Worm (Caenorhabditis elegans) whole organism, young adult: ENCODE results near the gene K07E12.2.

Experiments used
- B0019.2 ChIP-seq: fragments of 200-800 bp; sonication (Bioruptor generic); conservative IDR thresholded peaks from 2 replicates; pipeline ENCODE4 v1.3.6; 2022; ENCODE audit warnings: missing genetic modification reagents, missing genetic modification characterization, missing compliant biosample characterization
- B0035.1 ChIP-seq: sonication (generic microtip); optimal IDR thresholded peaks from 2 replicates; lab custom pipeline; 2016; ENCODE audit warnings: missing genetic modification characterization, mild to moderate bottlenecking, missing compliant biosample characterization, missing genotype, missing genetic modification reagents
- B0261.1 ChIP-seq: sonication (generic microtip); optimal IDR thresholded peaks from 2 replicates; lab custom pipeline; 2016; ENCODE audit warnings: mild to moderate bottlenecking, missing genetic modification characterization, moderate library complexity, missing compliant biosample characterization
- F39B2.1 ChIP-seq: fragments of 200-800 bp; sonication (Bioruptor generic); IDR thresholded peaks from 2 replicates; pipeline ENCODE4 v1.3.6; 2022; ENCODE audit warnings: missing genetic modification reagents, missing genetic modification characterization, missing compliant biosample characterization
- F57A8.1 ChIP-seq: fragments of 200-800 bp; sonication (Bioruptor generic); optimal IDR thresholded peaks from 2 replicates; lab custom pipeline; 2018; ENCODE audit warnings: mild to moderate bottlenecking, missing genetic modification characterization, moderate library complexity, missing compliant biosample characterization
- Y53G8AR.9 ChIP-seq: fragments of 200-800 bp; sonication (Bioruptor generic); conservative IDR thresholded peaks from 2 replicates; pipeline ENCODE4 v1.3.6; 2022; ENCODE audit warnings: missing genetic modification reagents, missing genetic modification characterization, missing compliant biosample characterization
- ZK185.1 ChIP-seq: sonication (generic microtip); optimal IDR thresholded peaks from 2 replicates; lab custom pipeline; 2016; ENCODE audit warnings: mild to moderate bottlenecking, missing genetic modification characterization, missing compliant biosample characterization; ENCODE audit not compliant: poor library complexity, severe bottlenecking
- akir-1 ChIP-seq: fragments of 200-800 bp; sonication (Bioruptor generic); optimal IDR thresholded peaks from 2 replicates; lab custom pipeline; 2018; ENCODE audit warnings: mild to moderate bottlenecking, missing genetic modification characterization, moderate library complexity, missing compliant biosample characterization
- attf-3 ChIP-seq: fragments of 200-800 bp; sonication (Bioruptor generic); conservative IDR thresholded peaks from 2 replicates; pipeline ENCODE4 v1.3.6; 2022; ENCODE audit warnings: missing genetic modification reagents, missing genetic modification characterization, missing compliant biosample characterization
- ccch-3 ChIP-seq: fragments of 200-800 bp; sonication (Bioruptor generic); optimal IDR thresholded peaks from 2 replicates; lab custom pipeline; 2018; ENCODE audit warnings: mild to moderate bottlenecking, missing genetic modification characterization, missing compliant biosample characterization
- cebp-1 ChIP-seq, 2 experiments: fragments of 200-800 bp in 1 of 2; sonication (Bioruptor generic) in 1 of 2; sonication (generic microtip) in 1 of 2; IDR thresholded peaks in 1 of 2; optimal IDR thresholded peaks in 1 of 2; 2 replicates each; pipeline versions ENCODE4 v1.3.6 to Lab custom; 2017 to 2022; ENCODE audit warnings: missing compliant biosample characterization in 2 of 2, missing genetic modification characterization in 2 of 2, mild to moderate bottlenecking in 1 of 2, missing genetic modification reagents in 1 of 2, moderate library complexity in 1 of 2
- ceh-91 ChIP-seq: fragments of 200-800 bp; sonication (Bioruptor generic); IDR thresholded peaks from 2 replicates; pipeline ENCODE4 v1.3.6; 2022; ENCODE audit warnings: missing genetic modification reagents, missing genetic modification characterization, missing compliant biosample characterization
- dpff-1 ChIP-seq: sonication (generic microtip); optimal IDR thresholded peaks from 2 replicates; lab custom pipeline; 2017; ENCODE audit warnings: mild to moderate bottlenecking, missing genetic modification characterization, missing compliant biosample characterization
- dpl-1 ChIP-seq: fragments of 150-350 bp; optimal IDR thresholded peaks from 2 replicates; lab custom pipeline; 2014; ENCODE audit warnings: missing biosample characterization, missing genetic modification reagents, missing genetic modification characterization
- egrh-3 ChIP-seq: fragments of 200-800 bp; sonication (Bioruptor generic); IDR thresholded peaks from 2 replicates; pipeline ENCODE4 v1.3.6; 2022; ENCODE audit warnings: missing genetic modification reagents, missing genetic modification characterization, missing compliant biosample characterization
- ets-4 ChIP-seq: fragments of 200-800 bp; sonication (Bioruptor generic); optimal IDR thresholded peaks from 2 replicates; lab custom pipeline; 2018; ENCODE audit warnings: mild to moderate bottlenecking, missing genetic modification characterization, missing compliant biosample characterization
- fkh-3 ChIP-seq: sonication (generic microtip); optimal IDR thresholded peaks from 2 replicates; lab custom pipeline; 2016; ENCODE audit warnings: mild to moderate bottlenecking, missing genetic modification characterization, missing compliant biosample characterization
- hlh-12 ChIP-seq: sonication (generic microtip); optimal IDR thresholded peaks from 2 replicates; lab custom pipeline; 2016; ENCODE audit warnings: missing genetic modification characterization, missing compliant biosample characterization
- hlh-26 ChIP-seq: fragments of 200-800 bp; sonication (Bioruptor generic); conservative IDR thresholded peaks from 2 replicates; pipeline ENCODE4 v1.3.6; 2022; ENCODE audit warnings: missing genetic modification reagents, missing genetic modification characterization, missing compliant biosample characterization
- madf-10 ChIP-seq: sonication (generic microtip); optimal IDR thresholded peaks from 2 replicates; lab custom pipeline; 2016; ENCODE audit warnings: mild to moderate bottlenecking, missing genetic modification characterization, missing compliant biosample characterization
- nhr-179 ChIP-seq: sonication (generic microtip); optimal IDR thresholded peaks from 2 replicates; lab custom pipeline; 2016; ENCODE audit warnings: mild to moderate bottlenecking, missing genetic modification characterization, missing compliant biosample characterization
- nhr-27 ChIP-seq: fragments of 200-800 bp; sonication (Bioruptor generic); optimal IDR thresholded peaks from 2 replicates; lab custom pipeline; 2018; ENCODE audit warnings: mild to moderate bottlenecking, missing genetic modification characterization, moderate library complexity, missing compliant biosample characterization
- rcor-1 ChIP-seq: fragments of 200-800 bp; sonication (Bioruptor generic); IDR thresholded peaks from 2 replicates; pipeline ENCODE4 v1.3.6; 2022; ENCODE audit warnings: missing genetic modification reagents, missing genetic modification characterization, missing compliant biosample characterization
- repo-1 ChIP-seq: sonication (generic microtip); optimal IDR thresholded peaks from 2 replicates; lab custom pipeline; 2017; ENCODE audit warnings: mild to moderate bottlenecking, missing genetic modification characterization, missing compliant biosample characterization
- rpc-1 ChIP-seq, 2 experiments: fragments of 150-350 bp in 1 of 2; sonication (generic microtip) in 1 of 2; optimal IDR thresholded peaks; 2 replicates each; lab custom pipeline; 2014 to 2018; ENCODE audit warnings: missing biosample characterization in 1 of 2, missing genetic modification characterization in 1 of 2, missing genetic modification reagents in 1 of 2, missing genotype in 1 of 2
- somi-1 ChIP-seq: fragments of 200-800 bp; sonication (Bioruptor generic); optimal IDR thresholded peaks from 2 replicates; lab custom pipeline; 2018; ENCODE audit warnings: mild to moderate bottlenecking, missing genetic modification characterization, missing compliant biosample characterization
- sptf-2 ChIP-seq: fragments of 200-800 bp; sonication (Bioruptor generic); optimal IDR thresholded peaks from 2 replicates; lab custom pipeline; 2018; ENCODE audit warnings: mild to moderate bottlenecking, missing genetic modification characterization, missing compliant biosample characterization
- xnd-1 ChIP-seq: sonication (generic microtip); optimal IDR thresholded peaks from 2 replicates; lab custom pipeline; 2016; ENCODE audit warnings: missing genotype, missing genetic modification reagents, missing genetic modification characterization, missing compliant biosample characterization
- zim-3 ChIP-seq: sonication (generic microtip); optimal IDR thresholded peaks from 2 replicates; lab custom pipeline; 2017; ENCODE audit warnings: mild to moderate bottlenecking, missing genetic modification characterization, moderate library complexity, missing compliant biosample characterization
- ztf-18 ChIP-seq: sonication (generic microtip); optimal IDR thresholded peaks from 2 replicates; lab custom pipeline; 2016; ENCODE audit warnings: missing genotype, mild to moderate bottlenecking, missing genetic modification characterization, missing compliant biosample characterization
- ztf-22 ChIP-seq: fragments of 200-800 bp; sonication (Bioruptor generic); optimal IDR thresholded peaks from 2 replicates; lab custom pipeline; 2018; ENCODE audit warnings: mild to moderate bottlenecking, missing genetic modification characterization, moderate library complexity, missing compliant biosample characterization

Gene K07E12.2

ce11 chrIII:6752612-6753011 lies 15.5 kb downstream of the K07E12.2 start:
- TF ChIP-seq attf-3 (GFP tag; lab: Robert Waterston, UW), result no peak
- no peak for TF ChIP-seq dpl-1 (GFP tag; lab: Kevin White, UChicago)
- no peak for TF ChIP-seq ets-4 (GFP tag; lab: Kevin White, UChicago)
- TF ChIP-seq Y53G8AR.9 (GFP tag; lab: Robert Waterston, UW), result no peak
- no peak for TF ChIP-seq xnd-1 (tag; lab: Kevin White, UChicago)
- TF ChIP-seq repo-1 (tag; lab: Kevin White, UChicago), result no peak
- TF ChIP-seq rcor-1 (GFP tag; lab: Robert Waterston, UW), result no peak
- TF ChIP-seq ccch-3 (GFP tag; lab: Kevin White, UChicago), result no peak
- TF ChIP-seq egrh-3 (GFP tag; lab: Robert Waterston, UW), result no peak
- TF ChIP-seq B0261.1 (tag; lab: Kevin White, UChicago), result no peak
- TF ChIP-seq hlh-12 (tag; lab: Kevin White, UChicago), result no peak
- no peak for TF ChIP-seq ceh-91 (GFP tag; lab: Robert Waterston, UW)
- no peak for TF ChIP-seq B0019.2 (GFP tag; lab: Robert Waterston, UW)
- TF ChIP-seq fkh-3 (tag; lab: Kevin White, UChicago), result no peak
- TF ChIP-seq madf-10 (tag; lab: Kevin White, UChicago), result no peak

- TF ChIP-seq sptf-2 (GFP tag; lab: Kevin White, UChicago) (no peak), nhr-179 (tag; lab: Kevin White, UChicago) (no peak), cebp-1 (GFP tag; IDR thresholded peaks at IDR 0.05; lab: Robert Waterston, UW) (no peak), cebp-1 (tag; optimal IDR thresholded peaks at IDR 0.05; lab: Kevin White, UChicago) (no peak), ztf-22 (GFP tag; lab: Kevin White, UChicago) (no peak), B0035.1 (tag; lab: Kevin White, UChicago) (no peak), attf-3 (GFP tag; lab: Robert Waterston, UW) (no peak), zim-3 (no peak), nhr-27 (tag; lab: Kevin White, UChicago) (no peak), somi-1 (GFP tag; lab: Kevin White, UChicago) (no peak), F57A8.1 (no peak), hlh-26 (GFP tag; lab: Robert Waterston, UW) (no peak), akir-1 (GFP tag; lab: Kevin White, UChicago) (no peak), ztf-18 (tag; lab: Kevin White, UChicago) (no peak), ZK185.1 (no peak), Y53G8AR.9 (GFP tag; lab: Robert Waterston, UW) (no peak), dpff-1 (tag; lab: Kevin White, UChicago) (no peak), rpc-1 (optimal IDR thresholded peaks at IDR 0.05; lab: Kevin White, UChicago) (no peak), rpc-1 (tag; optimal IDR thresholded peaks at IDR 0.05; lab: Kevin White, UChicago) (no peak), F39B2.1 (no peak)
Observed at ce11 chrIII:6756769-6757168, 19.7 kb downstream of the K07E12.2 start.
